Worm (Caenorhabditis elegans) whole organism, L4/young adult: ENCODE measurements around the gene clec-242.

Experiments used
- W03F9.2 ChIP-seq: fragments of 150-350 bp; optimal IDR thresholded peaks from 2 replicates; lab custom pipeline; 2014; ENCODE audit warnings: missing biosample characterization, missing genetic modification characterization
- dao-5 ChIP-seq: sonication (generic microtip); optimal IDR thresholded peaks from 2 replicates; lab custom pipeline; 2016; ENCODE audit warnings: missing genotype, missing genetic modification characterization, moderate library complexity, missing compliant biosample characterization
- him-1 ChIP-seq: sonication (generic microtip); optimal IDR thresholded peaks from 2 replicates; lab custom pipeline; 2016; ENCODE audit warnings: missing genotype, missing genetic modification reagents, missing genetic modification characterization, missing compliant biosample characterization

DNA sequence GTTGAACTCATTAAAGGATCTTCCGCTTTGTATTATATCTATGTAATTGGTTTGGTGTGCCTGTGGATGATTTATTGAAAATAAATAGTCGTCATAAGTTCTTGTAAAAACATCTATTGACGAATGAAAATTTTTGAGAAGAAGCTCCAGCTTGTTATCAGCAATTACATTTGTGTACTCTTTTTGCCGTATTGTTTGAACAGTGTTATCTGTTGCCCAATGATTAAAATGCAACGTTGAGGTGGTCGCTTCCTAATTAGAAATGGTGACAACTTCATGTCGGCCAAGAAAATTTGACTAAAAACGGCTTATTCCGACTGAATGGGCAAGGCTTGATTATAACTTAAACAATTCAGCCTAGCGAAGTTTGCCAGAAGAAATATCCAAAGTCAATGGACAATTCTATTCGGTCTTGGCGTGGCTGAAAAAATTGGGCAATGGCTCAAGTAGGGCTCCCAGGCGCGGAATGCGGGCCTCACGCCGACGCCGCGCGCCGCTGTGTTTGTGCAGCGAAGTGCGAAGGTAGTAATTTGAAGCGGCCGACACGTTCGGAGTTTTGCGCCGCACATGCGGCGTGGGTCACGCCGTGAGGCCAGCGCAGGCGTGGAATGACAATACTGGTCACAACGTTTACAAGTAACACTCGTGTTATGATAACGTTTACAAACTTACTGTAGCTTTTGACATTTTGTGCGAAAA lies 4.6 kb downstream of the clec-242 start:
- TF ChIP-seq him-1, result no peak
- no peak for TF ChIP-seq dao-5 (tag; lab: Kevin White, UChicago)
- no peak for TF ChIP-seq W03F9.2 (tag; lab: Kevin White, UChicago)
